Worm (Caenorhabditis elegans) whole organism, young adult: ENCODE data around the gene dct-12.

Source experiments
- B0019.2 ChIP-seq: fragments of 200-800 bp; sonication (Bioruptor generic); conservative IDR thresholded peaks from 2 replicates; pipeline ENCODE4 v1.3.6; 2022; ENCODE audit warnings: missing genetic modification reagents, missing genetic modification characterization, missing compliant biosample characterization
- F33H1.4 ChIP-seq: fragments of 200-800 bp; sonication (Bioruptor generic); IDR thresholded peaks from 2 replicates; pipeline ENCODE4 v1.3.6; 2022; ENCODE audit warnings: missing genetic modification reagents, missing genetic modification characterization, missing compliant biosample characterization
- K11D2.4 ChIP-seq: fragments of 200-800 bp; sonication (Bioruptor generic); IDR thresholded peaks from 2 replicates; pipeline ENCODE4 v1.3.6; 2022; ENCODE audit warnings: missing genetic modification reagents, missing genetic modification characterization, missing compliant biosample characterization
- T07F8.4 ChIP-seq: sonication (generic microtip); optimal IDR thresholded peaks from 2 replicates; lab custom pipeline; 2016; ENCODE audit warnings: mild to moderate bottlenecking, missing genetic modification characterization, moderate library complexity, missing compliant biosample characterization
- Y53G8AR.9 ChIP-seq: fragments of 200-800 bp; sonication (Bioruptor generic); conservative IDR thresholded peaks from 2 replicates; pipeline ENCODE4 v1.3.6; 2022; ENCODE audit warnings: missing genetic modification reagents, missing genetic modification characterization, missing compliant biosample characterization
- ZK185.1 ChIP-seq: sonication (generic microtip); optimal IDR thresholded peaks from 2 replicates; lab custom pipeline; 2016; ENCODE audit warnings: mild to moderate bottlenecking, missing genetic modification characterization, missing compliant biosample characterization; ENCODE audit not compliant: poor library complexity, severe bottlenecking
- aptf-3 ChIP-seq: fragments of 200-800 bp; sonication (Bioruptor generic); IDR thresholded peaks from 2 replicates; pipeline ENCODE4 v1.3.6; 2022; ENCODE audit warnings: missing genetic modification characterization, missing compliant biosample characterization
- atf-7 ChIP-seq: sonication (generic microtip); optimal IDR thresholded peaks from 2 replicates; lab custom pipeline; 2017; ENCODE audit warnings: mild to moderate bottlenecking, missing genetic modification characterization, missing compliant biosample characterization
- bed-2 ChIP-seq: fragments of 200-800 bp; sonication (Bioruptor generic); IDR thresholded peaks from 2 replicates; pipeline ENCODE4 v1.3.6; 2022; ENCODE audit warnings: missing genetic modification reagents, missing genetic modification characterization, missing compliant biosample characterization
- ccch-3 ChIP-seq: fragments of 200-800 bp; sonication (Bioruptor generic); optimal IDR thresholded peaks from 2 replicates; lab custom pipeline; 2018; ENCODE audit warnings: mild to moderate bottlenecking, missing genetic modification characterization, missing compliant biosample characterization
- cebp-1 ChIP-seq, 2 experiments: fragments of 200-800 bp in 1 of 2; sonication (Bioruptor generic) in 1 of 2; sonication (generic microtip) in 1 of 2; IDR thresholded peaks in 1 of 2; optimal IDR thresholded peaks in 1 of 2; 2 replicates each; pipeline versions ENCODE4 v1.3.6 to Lab custom; 2017 to 2022; ENCODE audit warnings: missing compliant biosample characterization in 2 of 2, missing genetic modification characterization in 2 of 2, mild to moderate bottlenecking in 1 of 2, missing genetic modification reagents in 1 of 2, moderate library complexity in 1 of 2
- ceh-40 ChIP-seq: fragments of 200-800 bp; sonication (Bioruptor generic); IDR thresholded peaks from 2 replicates; pipeline ENCODE4 v1.3.6; 2022; ENCODE audit warnings: missing genetic modification characterization, missing compliant biosample characterization
- egl-44 ChIP-seq: fragments of 200-800 bp; sonication (Bioruptor generic); IDR thresholded peaks from 2 replicates; pipeline ENCODE4 v1.3.6; 2022; ENCODE audit warnings: missing genetic modification reagents, missing genetic modification characterization, missing compliant biosample characterization
- gei-17 ChIP-seq: fragments of 200-800 bp; sonication (Bioruptor generic); optimal IDR thresholded peaks from 2 replicates; lab custom pipeline; 2018; ENCODE audit warnings: mild to moderate bottlenecking, missing genetic modification characterization, missing compliant biosample characterization
- hlh-12 ChIP-seq: sonication (generic microtip); optimal IDR thresholded peaks from 2 replicates; lab custom pipeline; 2016; ENCODE audit warnings: missing genetic modification characterization, missing compliant biosample characterization
- hlh-26 ChIP-seq: fragments of 200-800 bp; sonication (Bioruptor generic); conservative IDR thresholded peaks from 2 replicates; pipeline ENCODE4 v1.3.6; 2022; ENCODE audit warnings: missing genetic modification reagents, missing genetic modification characterization, missing compliant biosample characterization
- hmg-20 ChIP-seq: fragments of 200-800 bp; sonication (Bioruptor generic); IDR thresholded peaks from 2 replicates; pipeline ENCODE4 v1.3.6; 2022; ENCODE audit warnings: missing genetic modification reagents, missing genetic modification characterization, missing compliant biosample characterization
- hrde-1 ChIP-seq: sonication (generic microtip); optimal IDR thresholded peaks from 2 replicates; lab custom pipeline; 2016; ENCODE audit warnings: missing genetic modification characterization, mild to moderate bottlenecking, missing compliant biosample characterization, moderate library complexity, missing genotype, missing genetic modification reagents, borderline replicate concordance
- lin-26 ChIP-seq: fragments of 200-800 bp; sonication (Bioruptor generic); IDR thresholded peaks from 2 replicates; pipeline ENCODE4 v1.3.6; 2022; ENCODE audit warnings: missing genetic modification reagents, missing genetic modification characterization, missing compliant biosample characterization
- lin-40 ChIP-seq: sonication (generic microtip); optimal IDR thresholded peaks from 2 replicates; lab custom pipeline; 2016; ENCODE audit warnings: missing genetic modification characterization, mild to moderate bottlenecking, missing compliant biosample characterization, missing genotype, missing genetic modification reagents
- lir-1 ChIP-seq: fragments of 200-800 bp; sonication (Bioruptor generic); conservative IDR thresholded peaks from 2 replicates; pipeline ENCODE4 v1.3.6; 2022; ENCODE audit warnings: missing genetic modification reagents, missing genetic modification characterization, missing compliant biosample characterization
- madf-10 ChIP-seq: sonication (generic microtip); optimal IDR thresholded peaks from 2 replicates; lab custom pipeline; 2016; ENCODE audit warnings: mild to moderate bottlenecking, missing genetic modification characterization, missing compliant biosample characterization
- madf-6 ChIP-seq: fragments of 200-800 bp; sonication (Bioruptor generic); IDR thresholded peaks from 2 replicates; pipeline ENCODE4 v1.3.6; 2022; ENCODE audit warnings: missing genetic modification reagents, missing genetic modification characterization, missing compliant biosample characterization
- madf-8 ChIP-seq: fragments of 200-800 bp; sonication (Bioruptor generic); conservative IDR thresholded peaks from 2 replicates; pipeline ENCODE4 v1.3.6; 2022; ENCODE audit warnings: missing genetic modification reagents, missing genetic modification characterization, missing compliant biosample characterization
- mes-4 ChIP-seq: sonication (generic microtip); optimal IDR thresholded peaks from 2 replicates; lab custom pipeline; 2016; ENCODE audit warnings: missing genotype, missing genetic modification characterization, missing compliant biosample characterization
- nhr-179 ChIP-seq: sonication (generic microtip); optimal IDR thresholded peaks from 2 replicates; lab custom pipeline; 2016; ENCODE audit warnings: mild to moderate bottlenecking, missing genetic modification characterization, missing compliant biosample characterization
- nhr-27 ChIP-seq: fragments of 200-800 bp; sonication (Bioruptor generic); optimal IDR thresholded peaks from 2 replicates; lab custom pipeline; 2018; ENCODE audit warnings: mild to moderate bottlenecking, missing genetic modification characterization, moderate library complexity, missing compliant biosample characterization
- pbrm-1 ChIP-seq: fragments of 200-800 bp; sonication (Bioruptor generic); IDR thresholded peaks from 2 replicates; pipeline ENCODE4 v1.3.6; 2022; ENCODE audit warnings: missing genetic modification reagents, missing genetic modification characterization, missing compliant biosample characterization
- rcor-1 ChIP-seq: fragments of 200-800 bp; sonication (Bioruptor generic); IDR thresholded peaks from 2 replicates; pipeline ENCODE4 v1.3.6; 2022; ENCODE audit warnings: missing genetic modification reagents, missing genetic modification characterization, missing compliant biosample characterization
- somi-1 ChIP-seq: fragments of 200-800 bp; sonication (Bioruptor generic); optimal IDR thresholded peaks from 2 replicates; lab custom pipeline; 2018; ENCODE audit warnings: mild to moderate bottlenecking, missing genetic modification characterization, missing compliant biosample characterization
- tbp1 ChIP-seq: fragments of 200-800 bp; sonication (Bioruptor generic); optimal IDR thresholded peaks from 2 replicates; lab custom pipeline; 2018; ENCODE audit warnings: mild to moderate bottlenecking, missing genetic modification characterization, missing compliant biosample characterization
- unc-62 ChIP-seq: fragments of 150-350 bp; optimal IDR thresholded peaks from 2 replicates; lab custom pipeline; 2014; ENCODE audit warnings: missing biosample characterization, missing genetic modification reagents, missing genetic modification characterization
- xnd-1 ChIP-seq: sonication (generic microtip); optimal IDR thresholded peaks from 2 replicates; lab custom pipeline; 2016; ENCODE audit warnings: missing genotype, missing genetic modification reagents, missing genetic modification characterization, missing compliant biosample characterization
- ztf-28 ChIP-seq: fragments of 200-800 bp; sonication (Bioruptor generic); IDR thresholded peaks from 2 replicates; pipeline ENCODE4 v1.3.6; 2022; ENCODE audit warnings: missing genetic modification reagents, missing genetic modification characterization, missing compliant biosample characterization
- ztf-6 ChIP-seq: fragments of 200-800 bp; sonication (Bioruptor generic); IDR thresholded peaks from 2 replicates; pipeline ENCODE4 v1.3.6; 2022; ENCODE audit warnings: missing genetic modification reagents, missing genetic modification characterization, missing compliant biosample characterization

Gene dct-12

DNA sequence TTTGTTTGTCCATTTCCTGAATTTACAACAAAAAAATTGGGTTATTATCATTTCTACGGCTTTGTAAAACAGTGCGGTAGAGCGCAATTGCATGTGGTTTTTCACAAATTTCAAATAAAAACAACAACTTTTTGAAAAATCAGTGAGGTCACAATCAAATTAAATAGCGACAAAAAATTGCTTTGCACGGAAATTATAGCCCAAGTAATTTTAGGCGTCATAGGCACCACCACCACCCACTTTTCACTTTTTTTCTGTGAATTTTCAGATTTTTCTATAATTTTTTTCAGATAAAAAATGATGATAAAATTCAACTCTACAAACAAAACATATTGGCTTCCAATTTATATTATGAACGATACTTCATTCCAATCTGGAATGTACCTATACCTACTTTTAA, 25.0 kb upstream of the dct-12 start, which contains the start of gene sre-38:
Gene sre-38 (plus strand): TSS at position 301 of the 400 bp plus-strand sequence.
- TF ChIP-seq madf-6 (GFP tag; lab: Robert Waterston, UW) = no peak
- no peak for TF ChIP-seq hlh-12 (tag; lab: Kevin White, UChicago)
- TF ChIP-seq lin-26 = no peak

DNA sequence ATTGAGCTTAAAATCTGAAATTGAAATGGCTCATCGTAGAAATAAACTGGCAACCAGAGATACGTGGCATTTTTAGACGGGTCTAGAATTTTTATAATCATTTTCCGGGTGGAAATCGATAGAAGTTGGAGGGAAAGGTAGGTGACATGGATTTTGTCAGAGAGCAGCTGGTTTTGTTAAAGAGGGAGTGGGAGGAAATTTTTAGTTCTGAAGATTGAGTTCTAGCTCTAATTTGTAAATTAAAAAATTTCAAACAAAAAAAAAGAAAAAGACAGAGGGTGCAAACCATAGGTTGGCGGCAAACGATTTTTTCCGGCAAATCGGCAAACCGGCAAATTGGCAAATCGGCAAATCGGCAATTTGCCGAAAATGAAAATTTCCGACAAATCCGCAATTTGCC, 24.4 kb upstream of the dct-12 start, which contains the start of gene sre-32:
Gene sre-32 (minus strand): TSS at position 101 of the 400 bp plus-strand sequence.
- TF ChIP-seq ZK185.1 (tag; lab: Kevin White, UChicago) = no peak
- TF ChIP-seq ccch-3 (GFP tag; lab: Kevin White, UChicago) = no peak
- no peak for TF ChIP-seq F33H1.4 (GFP tag; lab: Robert Waterston, UW)
- no peak for TF ChIP-seq ztf-28 (GFP tag; lab: Robert Waterston, UW)

ce11 chrII:12452754-12453352, 20.6 kb upstream of the dct-12 start, which contains the start of the genes sre-35 and sre-33:
Gene sre-35, minus strand, starts transcription at chrII:12452854.
Gene sre-33, plus strand, starts transcription at chrII:12453302.
- TF ChIP-seq madf-8 (GFP tag; lab: Robert Waterston, UW) (no peak), T07F8.4 (tag; lab: Kevin White, UChicago) (no peak), K11D2.4 (GFP tag; lab: Robert Waterston, UW) (no peak), somi-1 (GFP tag; lab: Kevin White, UChicago) (no peak), tbp1 (no peak), ZK185.1 (tag; lab: Kevin White, UChicago) (no peak), mes-4 (tag; lab: Kevin White, UChicago) (no peak), pbrm-1 (no peak), ceh-40 (GFP tag; lab: Robert Waterston, UW) (no peak), unc-62 (GFP tag; lab: Kevin White, UChicago) (no peak), hrde-1 (tag; lab: Kevin White, UChicago) (no peak)
- TF ChIP-seq, all 124 proteins: peak for 0

- no peak for TF ChIP-seq lir-1 (GFP tag; lab: Robert Waterston, UW)
- TF ChIP-seq hlh-12 (tag; lab: Kevin White, UChicago) = no peak
- no peak for TF ChIP-seq bed-2 (GFP tag; lab: Robert Waterston, UW)
- TF ChIP-seq xnd-1 (tag; lab: Kevin White, UChicago) = no peak
- TF ChIP-seq Y53G8AR.9 (GFP tag; lab: Robert Waterston, UW) = no peak
- TF ChIP-seq hmg-20 (GFP tag; lab: Robert Waterston, UW) = no peak
- TF ChIP-seq nhr-27 (tag; lab: Kevin White, UChicago) = no peak
- no peak for TF ChIP-seq ztf-6
- TF ChIP-seq lin-40 (tag; lab: Kevin White, UChicago) = no peak
- TF ChIP-seq rcor-1 = no peak
- no peak for TF ChIP-seq egl-44 (GFP tag; lab: Robert Waterston, UW)
- no peak for TF ChIP-seq hlh-26
- TF ChIP-seq B0019.2 (GFP tag; lab: Robert Waterston, UW) = no peak
- TF ChIP-seq atf-7 (tag; lab: Kevin White, UChicago) = no peak
These were observed 17.6 kb upstream of the dct-12 start, which contains the start of gene sre-34 for ce11 chrII:12449849-12450248. Gene sre-34, plus strand, starts transcription at chrII:12450149.

- TF ChIP-seq gei-17 (GFP tag; lab: Kevin White, UChicago) (no peak), aptf-3 (no peak), madf-10 (tag; lab: Kevin White, UChicago) (no peak), F33H1.4 (GFP tag; lab: Robert Waterston, UW) (no peak), nhr-179 (tag; lab: Kevin White, UChicago) (no peak), hlh-26 (no peak), cebp-1 (GFP tag; IDR thresholded peaks at IDR 0.05; lab: Robert Waterston, UW) (no peak), cebp-1 (tag; optimal IDR thresholded peaks at IDR 0.05; lab: Kevin White, UChicago) (no peak)
These were observed 16.0 kb upstream of the dct-12 start, which contains the start of gene srh-27 for ce11 chrII:12448241-12448640. Gene srh-27, plus strand, starts transcription at chrII:12448541.
